Worm (Caenorhabditis elegans) whole organism, young adult: ENCODE data around the gene uroc-1.

Source experiments
- athp-1 ChIP-seq: sonication (generic microtip); optimal IDR thresholded peaks from 2 replicates; lab custom pipeline; 2017; ENCODE audit warnings: mild to moderate bottlenecking, missing genetic modification characterization, missing compliant biosample characterization
- ceh-100 ChIP-seq: fragments of 200-800 bp; sonication (Bioruptor generic); IDR thresholded peaks from 2 replicates; pipeline ENCODE4 v1.3.6; 2022; ENCODE audit warnings: missing genetic modification reagents, missing genetic modification characterization, missing compliant biosample characterization
- nhr-80 ChIP-seq: sonication (generic microtip); optimal IDR thresholded peaks from 2 replicates; lab custom pipeline; 2016; ENCODE audit warnings: missing genetic modification characterization, missing compliant biosample characterization
- pha-4 ChIP-seq: fragments of 150-350 bp; sonication (generic microtip); optimal IDR thresholded peaks from 2 replicates; lab custom pipeline; 2014; ENCODE audit warnings: missing biosample characterization, missing genetic modification reagents, missing genetic modification characterization

DNA sequence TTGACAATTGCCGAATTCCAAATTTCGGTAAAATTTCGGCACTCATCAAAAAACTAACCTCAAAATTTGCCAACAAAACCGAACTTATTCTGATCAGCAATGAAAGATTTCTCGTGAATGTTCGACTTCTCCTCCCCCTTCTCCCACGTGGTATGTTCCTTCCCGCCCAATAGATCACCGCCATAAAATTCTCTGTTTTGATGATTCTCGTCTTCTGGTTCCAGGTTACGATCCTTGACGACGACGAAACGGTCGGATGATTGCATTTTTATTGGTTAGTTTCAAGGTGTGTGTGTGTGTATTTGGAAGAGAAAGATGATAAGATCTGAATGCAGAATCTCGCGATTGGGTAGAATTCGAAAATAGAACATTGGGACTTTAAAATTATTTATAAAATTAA, at the start of gene uroc-1:
- TF ChIP-seq athp-1 (tag; lab: Kevin White, UChicago) (no peak), ceh-100 (GFP tag; lab: Robert Waterston, UW) (no peak), pha-4 (no peak), nhr-80 (tag; lab: Kevin White, UChicago) (no peak)
